Worm (Caenorhabditis elegans): ENCODE data around the gene kel-8.

- TF ChIP-seq jun-1 (tag; optimal IDR thresholded peaks at IDR 0.05) (no peak), dsc-1 (tag; optimal IDR thresholded peaks at IDR 0.05) (no peak), unc-62 (GFP tag; optimal IDR thresholded peaks at IDR 0.05) (no peak), snpc-4 (tag; optimal IDR thresholded peaks at IDR 0.05) (no peak), aly-2 (tag; optimal IDR thresholded peaks at IDR 0.05) (no peak), ztf-11 (tag; optimal IDR thresholded peaks at IDR 0.05) (no peak), skn-1 (tag; optimal IDR thresholded peaks at IDR 0.05) (no peak), ceh-63 (GFP tag; optimal IDR thresholded peaks at IDR 0.05) (no peak), mep-1 (tag; optimal IDR thresholded peaks at IDR 0.05) (no peak), ama-1 (optimal IDR thresholded peaks at IDR 0.05) (no peak), elt-3 (tag; optimal IDR thresholded peaks at IDR 0.05) (no peak)
These were observed 15.1 kb upstream of the kel-8 start for ce11 chrV:2656159-2656558.

Data from whole organism, L1 larva.